Fruit fly (Drosophila melanogaster): Measurements from ENCODE around the gene Peritrophin-15b.

The Peritrophin-15b gene

dm6 chr2L:8370364-8371326 lies 24.1 kb downstream of the Peritrophin-15b start, which contains the start of gene CG17292 (continued):
- TF ChIP-seq ranshi (GFP tag; IDR thresholded peaks at IDR 0.05) (peak; percentile 58; the same call in 1 of the 2 replicates), Hr39 (optimal IDR thresholded peaks at IDR 0.05) (no peak), Scr (GFP tag; IDR thresholded peaks at IDR 0.05; ENCODE audit: partially characterized antibody) (peak; percentile 90), CG9727 (GFP tag; optimal IDR thresholded peaks at IDR 0.05) (peak; percentile 45), croc (GFP tag; conservative IDR thresholded peaks at IDR 0.05) (no peak), dan (GFP tag; IDR thresholded peaks at IDR 0.05) (no peak), NK7.1 (GFP tag; optimal IDR thresholded peaks at IDR 0.05) (peak; percentile 21), ara (GFP tag; IDR thresholded peaks at IDR 0.05) (no peak), Dref (GFP tag; IDR thresholded peaks at IDR 0.05) (peak; percentile 88), Atf-2 (GFP tag; optimal IDR thresholded peaks at IDR 0.05) (no peak), Sox100B (GFP tag; optimal IDR thresholded peaks at IDR 0.05) (peak; percentile 5), Med (GFP tag) (peak; percentile 95), CG6654 (GFP tag; optimal IDR thresholded peaks at IDR 0.05) (no peak), gem (tag; optimal IDR thresholded peaks at IDR 0.05) (peak; percentile 41), CG9215 (GFP tag; IDR thresholded peaks at IDR 0.05) (no peak), esg (GFP tag; conservative IDR thresholded peaks at IDR 0.05) (no peak), sna (GFP tag; IDR thresholded peaks at IDR 0.05; ENCODE audit: partially characterized antibody) (peak; percentile 89), CG17328 (GFP tag; IDR thresholded peaks at IDR 0.05) (peak; percentile 50), Deaf1 (tag; optimal IDR thresholded peaks at IDR 0.05) (peak; percentile 76), CG12155 (GFP tag; optimal IDR thresholded peaks at IDR 0.05) (peak; percentile 99), CG2678 (tag; optimal IDR thresholded peaks at IDR 0.05) (peak; percentile 49), CG7357 (GFP tag; IDR thresholded peaks at IDR 0.05) (0 out of 3 replicates have a peak, but pooled peaks have one; percentile 27), Ptx1 (GFP tag; IDR thresholded peaks at IDR 0.05) (no peak), Gug (GFP tag; IDR thresholded peaks at IDR 0.05) (peak; percentile 40; the same call in 2 of the 4 replicates), CG4730 (GFP tag; IDR thresholded peaks at IDR 0.05) (no peak), CG16863 (GFP tag; optimal IDR thresholded peaks at IDR 0.05) (peak; percentile 6), B-H1 (GFP tag; IDR thresholded peaks at IDR 0.05) (no peak; the same call in 2 of the 3 replicates), otp (GFP tag; IDR thresholded peaks at IDR 0.05) (peak; percentile 59; the same call in 1 of the 3 replicates), CG16815 (GFP tag; optimal IDR thresholded peaks at IDR 0.05) (no peak), CG15696 (tag; optimal IDR thresholded peaks at IDR 0.05) (no peak), CTCF (GFP tag; optimal IDR thresholded peaks at IDR 0.05) (peak; percentile 57), grn (GFP tag; optimal IDR thresholded peaks at IDR 0.05) (peak; percentile 17), Taf1 (GFP tag; IDR thresholded peaks at IDR 0.05) (0 out of 2 replicates have a peak, but pooled peaks have one; percentile 10), CG2199 (GFP tag; IDR thresholded peaks at IDR 0.05) (no peak), her (GFP tag; optimal IDR thresholded peaks at IDR 0.05) (peak; percentile 19), Xbp1 (GFP tag; optimal IDR thresholded peaks at IDR 0.05) (peak; percentile 12), CG7963 (GFP tag; IDR thresholded peaks at IDR 0.05; ENCODE audit: partially characterized antibody) (peak; percentile 90), D (optimal IDR thresholded peaks at IDR 0.05) (no peak), D (GFP tag; optimal IDR thresholded peaks at IDR 0.05) (no peak), salm (tag; optimal IDR thresholded peaks at IDR 0.05) (no peak), zfh2 (GFP tag; optimal IDR thresholded peaks at IDR 0.05) (peak; percentile 1), Sox102F (GFP tag; optimal IDR thresholded peaks at IDR 0.05) (peak; percentile 34), CG10462 (GFP tag; optimal IDR thresholded peaks at IDR 0.05) (no peak), ttk (GFP tag; IDR thresholded peaks at IDR 0.05) (no peak; the same call in 1 of the 2 replicates), CG10959 (GFP tag; IDR thresholded peaks at IDR 0.05) (no peak), NFAT (GFP tag; IDR thresholded peaks at IDR 0.05) (peak; percentile 74; the same call in 1 of the 2 replicates), CG14860 (GFP tag; IDR thresholded peaks at IDR 0.05; ENCODE audit: partially characterized antibody) (peak; percentile 80), eve (GFP tag; optimal IDR thresholded peaks at IDR 0.05) (no peak), Hr3 (GFP tag; optimal IDR thresholded peaks at IDR 0.05) (no peak), CG11456 (GFP tag; IDR thresholded peaks at IDR 0.05) (peak; percentile 75; the same call in 2 of the 3 replicates)
